Worm (Caenorhabditis elegans): ENCODE data around the gene F40G12.6.

The F40G12.6 gene

DNA sequence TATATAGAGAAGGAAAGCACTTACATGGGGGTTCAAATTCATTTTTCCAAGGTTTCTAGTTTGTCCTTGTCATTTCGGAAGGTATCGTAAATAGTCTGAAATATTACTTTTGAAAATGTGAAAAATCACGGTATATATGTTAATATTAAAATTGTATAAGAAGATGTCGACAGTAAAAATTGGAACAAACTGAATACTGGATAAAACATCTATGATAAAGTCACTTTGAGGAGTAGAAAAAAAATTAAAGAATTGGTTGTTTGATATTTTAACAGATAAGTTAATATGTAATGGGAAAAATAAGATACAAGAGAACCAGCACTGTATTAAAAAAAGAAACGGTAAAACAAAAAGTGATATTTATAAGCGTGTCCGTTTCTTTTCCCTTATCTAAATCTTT is 46.5 kb downstream of the F40G12.6 start, which contains the start of gene nep-21:
Gene nep-21 (minus strand): TSS at position 101 of the 400 bp plus-strand sequence.
- TF ChIP-seq grh-1 (GFP tag; IDR thresholded peaks at IDR 0.05): no peak
- no peak for TF ChIP-seq nhr-19 (GFP tag; conservative IDR thresholded peaks at IDR 0.05)
- no peak for TF ChIP-seq fos-1 (tag; optimal IDR thresholded peaks at IDR 0.05)
- no peak for TF ChIP-seq xbp-1 (tag; optimal IDR thresholded peaks at IDR 0.05)
- no peak for TF ChIP-seq lin-15B (tag; optimal IDR thresholded peaks at IDR 0.05)
- TF ChIP-seq ets-5 (GFP tag; IDR thresholded peaks at IDR 0.05): no peak
- TF ChIP-seq skn-1 (tag; optimal IDR thresholded peaks at IDR 0.05): no peak
- no peak for TF ChIP-seq efl-3 (GFP tag; optimal IDR thresholded peaks at IDR 0.05)
- TF ChIP-seq sptf-1 (tag; optimal IDR thresholded peaks at IDR 0.05): no peak
- TF ChIP-seq ceh-63 (GFP tag; optimal IDR thresholded peaks at IDR 0.05): no peak
- TF ChIP-seq mab-9 (GFP tag; IDR thresholded peaks at IDR 0.05): no peak
- TF ChIP-seq lsy-2 (tag; optimal IDR thresholded peaks at IDR 0.05): no peak
- TF ChIP-seq unc-62 (GFP tag; optimal IDR thresholded peaks at IDR 0.05): no peak
- TF ChIP-seq fkh-10 (GFP tag; optimal IDR thresholded peaks at IDR 0.05): no peak
- no peak for TF ChIP-seq lin-14 (GFP tag; optimal IDR thresholded peaks at IDR 0.05)

DNA sequence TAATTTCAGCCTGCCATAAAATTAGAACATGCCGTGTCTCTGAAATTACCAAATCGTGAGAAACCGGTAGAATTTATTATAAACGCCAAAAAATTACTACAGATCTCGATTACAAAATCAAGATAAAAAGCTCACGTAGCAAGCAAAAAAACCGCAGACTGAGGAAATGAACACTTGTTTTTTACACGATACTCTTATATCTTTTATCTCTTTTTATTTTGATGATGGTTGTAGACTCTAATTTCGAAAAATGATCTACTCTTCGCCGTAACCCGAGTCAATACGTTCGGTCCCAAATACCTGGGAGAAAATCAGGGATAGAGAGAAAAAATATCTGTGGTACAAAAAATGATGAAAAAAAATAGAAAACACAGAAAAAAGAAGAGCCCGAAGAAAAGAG is 49.8 kb downstream of the F40G12.6 start:
- no peak for TF ChIP-seq nhr-28 (tag; optimal IDR thresholded peaks at IDR 0.05)
- no peak for TF ChIP-seq mef-2 (tag; optimal IDR thresholded peaks at IDR 0.05)
- TF ChIP-seq efl-1 (optimal IDR thresholded peaks at IDR 0.05): no peak
- TF ChIP-seq efl-1 (GFP tag; optimal IDR thresholded peaks at IDR 0.05 in 1 of 2): peak in 1 of 2 experiments; percentile 92
- TF ChIP-seq nhr-47 (tag; optimal IDR thresholded peaks at IDR 0.05): no peak
- TF ChIP-seq zag-1 (tag; optimal IDR thresholded peaks at IDR 0.05): no peak

Measured in whole organism, L1 larva.